Fruit fly (Drosophila melanogaster): ENCODE data around the gene CG15172.
A peak's percentile ranks its signal among the peaks of the same experiment; 100 is the strongest.

The CG15172 gene

DNA sequence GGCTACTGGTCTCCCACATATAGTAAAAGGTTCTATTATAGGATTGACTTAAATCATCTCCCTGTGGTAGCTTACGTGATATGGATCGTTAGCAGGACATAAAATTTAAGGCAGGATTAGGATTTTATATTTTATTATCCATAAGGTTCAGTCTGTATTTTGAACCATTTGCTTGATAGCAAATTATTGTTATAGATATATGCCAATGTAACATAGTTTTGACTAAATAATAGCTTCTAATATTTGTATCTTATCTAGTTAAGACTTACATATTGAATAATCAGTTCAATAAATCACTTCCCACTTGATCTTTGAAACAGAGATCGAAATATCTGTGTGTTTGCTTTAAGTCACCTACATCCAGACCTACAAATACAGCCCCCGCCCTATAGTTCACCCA lies 11.7 kb upstream of the CG15172 start, which contains the start of gene robl37BC:
robl37BC (plus strand) TSS at position 301 of the 400 bp plus-strand sequence.
- TF ChIP-seq pan (optimal IDR thresholded peaks at IDR 0.05) (no peak), psq (optimal IDR thresholded peaks at IDR 0.05) (no peak), CG8478 (optimal IDR thresholded peaks at IDR 0.05) (no peak), EcR (GFP tag; optimal IDR thresholded peaks at IDR 0.05) (no peak), Dll (optimal IDR thresholded peaks at IDR 0.05) (no peak)

- peak; percentile 62 for TF ChIP-seq pan (optimal IDR thresholded peaks at IDR 0.05)
- no peak for TF ChIP-seq EcR (GFP tag; optimal IDR thresholded peaks at IDR 0.05)
- no peak for TF ChIP-seq psq (optimal IDR thresholded peaks at IDR 0.05)
- no peak for TF ChIP-seq Dll (optimal IDR thresholded peaks at IDR 0.05)
- TF ChIP-seq usp (GFP tag; optimal IDR thresholded peaks at IDR 0.05): no peak
- no peak for TF ChIP-seq CG8478 (optimal IDR thresholded peaks at IDR 0.05)
These were observed 10.1 kb upstream of the CG15172 start for dm6 chr2L:19011895-19012645.

DNA sequence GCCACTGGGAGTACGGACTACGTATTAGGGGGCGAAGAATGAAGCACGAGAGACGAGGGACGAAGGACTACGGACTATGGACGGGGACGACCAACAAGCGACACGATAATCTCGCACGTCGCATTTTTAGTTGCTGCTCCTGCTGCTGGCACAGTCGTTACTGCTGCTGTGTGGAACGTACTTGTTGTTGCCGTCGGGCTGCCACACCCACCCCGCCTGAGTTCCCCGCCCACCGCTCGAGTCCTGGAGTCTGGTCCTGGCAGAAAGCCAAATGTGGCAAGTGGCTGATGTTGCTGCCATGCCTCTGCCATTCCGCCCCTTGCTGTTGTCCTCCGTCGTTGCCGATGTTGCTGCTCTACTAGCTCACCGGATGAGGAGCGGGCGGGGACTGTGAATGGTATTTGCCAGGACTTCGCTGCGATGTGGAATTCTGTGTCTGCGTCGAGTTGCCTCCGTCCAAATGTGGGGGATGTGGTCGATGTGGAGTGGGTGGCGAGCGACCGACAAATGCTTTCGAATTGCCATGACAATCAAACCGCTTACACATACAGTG lies 9.4 kb upstream of the CG15172 start:
- TF ChIP-seq pan (optimal IDR thresholded peaks at IDR 0.05) (no peak), Dll (optimal IDR thresholded peaks at IDR 0.05) (no peak), CG8478 (optimal IDR thresholded peaks at IDR 0.05) (no peak), EcR (GFP tag; optimal IDR thresholded peaks at IDR 0.05) (no peak), psq (optimal IDR thresholded peaks at IDR 0.05) (no peak), usp (GFP tag; optimal IDR thresholded peaks at IDR 0.05) (no peak)

DNA sequence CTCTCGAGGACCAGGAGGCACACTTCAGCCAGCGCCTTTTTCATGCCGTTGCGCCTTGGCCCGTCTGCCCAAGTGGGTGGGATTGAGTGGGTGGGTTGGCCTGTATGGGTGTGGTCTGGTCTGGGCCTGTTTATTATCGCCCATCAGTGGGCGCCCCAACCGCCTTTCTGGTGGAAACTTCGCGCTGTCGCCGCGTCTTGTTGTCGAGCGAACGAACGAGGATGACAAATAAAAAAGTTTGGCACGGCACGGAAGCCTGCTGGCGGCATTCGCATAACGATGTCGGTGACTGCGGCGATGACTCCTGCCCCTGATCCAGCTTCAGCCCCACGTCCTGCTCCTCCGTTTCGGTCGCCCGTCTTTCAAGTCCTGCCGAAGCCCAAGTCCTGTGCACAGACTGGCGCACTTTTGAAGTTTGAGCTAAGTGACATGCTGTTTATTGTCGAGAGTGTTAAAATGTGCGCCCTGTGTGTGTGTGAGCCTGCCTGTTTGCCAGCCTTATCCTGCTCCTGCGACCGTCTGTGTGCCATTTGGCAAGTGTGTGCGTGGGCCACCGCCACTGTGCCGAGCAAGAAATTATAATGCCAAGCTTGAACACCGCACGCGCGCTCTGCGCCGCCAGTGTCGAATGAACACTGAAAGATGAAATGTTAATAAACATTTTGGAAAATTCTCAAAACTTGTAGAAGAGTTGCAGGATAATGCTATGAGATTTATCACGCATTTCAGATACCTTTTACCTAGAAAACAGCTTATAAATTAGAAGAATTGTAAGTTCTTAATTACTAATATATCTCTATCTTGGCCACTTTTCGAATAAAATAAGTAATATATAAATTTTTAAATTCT lies 8.0 kb upstream of the CG15172 start:
- TF ChIP-seq Dll (optimal IDR thresholded peaks at IDR 0.05) (no peak), pan (optimal IDR thresholded peaks at IDR 0.05) (no peak), EcR (GFP tag; optimal IDR thresholded peaks at IDR 0.05) (no peak), psq (optimal IDR thresholded peaks at IDR 0.05) (no peak)

DNA sequence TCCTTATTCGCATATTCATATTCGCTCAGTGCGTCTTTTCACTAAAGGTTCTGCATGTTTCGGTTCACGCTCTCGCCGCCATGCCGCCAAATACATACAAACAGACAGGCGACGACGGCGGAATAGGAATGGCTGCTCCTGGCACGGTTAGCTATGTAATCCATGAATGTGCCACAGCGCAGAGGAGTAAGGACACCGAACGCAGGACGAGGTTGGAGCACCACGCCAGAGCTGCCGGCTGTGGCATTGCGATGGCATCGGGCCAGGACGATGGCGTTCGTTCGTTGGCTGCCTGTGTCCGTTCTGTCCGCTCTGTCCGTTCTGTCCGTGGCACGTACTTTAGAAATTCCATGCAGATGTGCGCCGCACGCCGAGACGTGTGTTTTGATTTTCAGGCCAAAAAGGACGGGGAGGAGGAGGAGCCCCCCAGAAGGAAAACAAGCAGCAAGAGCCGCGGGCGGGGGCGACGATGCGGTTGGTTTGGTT lies 7.3 kb upstream of the CG15172 start:
- no peak for TF ChIP-seq usp (GFP tag; optimal IDR thresholded peaks at IDR 0.05)
- no peak for TF ChIP-seq CG8478 (optimal IDR thresholded peaks at IDR 0.05)

- TF ChIP-seq usp (GFP tag; optimal IDR thresholded peaks at IDR 0.05): no peak
- no peak for TF ChIP-seq CG8478 (optimal IDR thresholded peaks at IDR 0.05)
- no peak for TF ChIP-seq pan (optimal IDR thresholded peaks at IDR 0.05)
- TF ChIP-seq psq (optimal IDR thresholded peaks at IDR 0.05): no peak
- TF ChIP-seq Dll (optimal IDR thresholded peaks at IDR 0.05): no peak
- TF ChIP-seq EcR (GFP tag; optimal IDR thresholded peaks at IDR 0.05): no peak
These were observed 6.6 kb upstream of the CG15172 start for dm6 chr2L:19015628-19016027.

DNA sequence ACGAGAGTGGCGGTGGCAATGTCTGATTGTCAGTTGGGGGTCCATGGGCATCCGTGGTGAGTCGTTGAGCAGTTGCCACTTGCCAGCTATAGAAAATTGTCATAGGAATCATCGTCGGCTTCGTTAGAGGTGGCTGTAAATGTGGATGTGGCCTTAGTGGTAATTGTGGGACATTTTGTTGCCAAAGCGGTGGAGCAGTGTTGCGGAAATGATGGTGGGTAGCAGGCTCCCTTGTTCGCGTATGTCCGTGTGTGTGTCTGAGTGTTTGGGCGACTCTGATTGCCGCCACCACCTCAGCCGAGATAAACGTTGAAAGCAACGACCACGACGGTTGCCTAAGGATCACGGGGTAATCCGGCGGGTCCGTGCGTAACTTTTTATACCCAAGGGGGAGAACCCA lies 5.2 kb upstream of the CG15172 start:
- TF ChIP-seq CG8478 (optimal IDR thresholded peaks at IDR 0.05) (no peak), EcR (GFP tag; optimal IDR thresholded peaks at IDR 0.05) (no peak), Dll (optimal IDR thresholded peaks at IDR 0.05) (no peak), pan (optimal IDR thresholded peaks at IDR 0.05) (no peak), usp (GFP tag; optimal IDR thresholded peaks at IDR 0.05) (no peak), psq (optimal IDR thresholded peaks at IDR 0.05) (no peak)

- TF ChIP-seq CG8478 (optimal IDR thresholded peaks at IDR 0.05): no peak
- TF ChIP-seq Dll (optimal IDR thresholded peaks at IDR 0.05): no peak
- no peak for TF ChIP-seq usp (GFP tag; optimal IDR thresholded peaks at IDR 0.05)
- no peak for TF ChIP-seq pan (optimal IDR thresholded peaks at IDR 0.05)
- TF ChIP-seq psq (optimal IDR thresholded peaks at IDR 0.05): no peak
- no peak for TF ChIP-seq EcR (GFP tag; optimal IDR thresholded peaks at IDR 0.05)
These were observed 4.0 kb upstream of the CG15172 start for dm6 chr2L:19018266-19018665.

dm6 chr2L:19019160-19019592 lies 3.0 kb upstream of the CG15172 start:
- no peak for TF ChIP-seq psq (optimal IDR thresholded peaks at IDR 0.05)
- no peak for TF ChIP-seq usp (GFP tag; optimal IDR thresholded peaks at IDR 0.05)
- TF ChIP-seq CG8478 (optimal IDR thresholded peaks at IDR 0.05): no peak
- TF ChIP-seq EcR (GFP tag; optimal IDR thresholded peaks at IDR 0.05): no peak
- no peak for TF ChIP-seq pan (optimal IDR thresholded peaks at IDR 0.05)
- no peak for TF ChIP-seq Dll (optimal IDR thresholded peaks at IDR 0.05)

DNA sequence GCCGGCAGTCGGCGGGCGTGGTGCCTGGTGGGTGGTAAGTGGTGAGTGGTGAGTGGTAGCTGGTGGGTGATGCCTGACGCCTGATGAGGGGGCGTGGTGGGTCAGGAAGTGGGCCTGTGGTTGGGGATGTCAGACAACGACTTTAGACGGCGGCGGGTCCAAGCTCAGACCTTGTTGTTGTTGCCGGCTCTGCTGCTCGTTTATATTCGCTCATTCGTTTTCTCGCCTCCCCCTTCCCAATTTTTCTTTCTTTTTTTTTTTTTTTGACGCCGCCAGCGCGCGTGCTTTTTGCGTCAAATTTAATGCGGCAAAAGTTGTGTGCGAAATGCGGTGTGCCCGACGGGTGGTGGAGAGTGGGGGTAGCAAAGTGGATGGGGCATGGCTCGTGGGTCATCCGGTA lies 2.6 kb upstream of the CG15172 start:
- TF ChIP-seq psq (optimal IDR thresholded peaks at IDR 0.05) (no peak), pan (optimal IDR thresholded peaks at IDR 0.05) (no peak), Dll (optimal IDR thresholded peaks at IDR 0.05) (no peak), CG8478 (optimal IDR thresholded peaks at IDR 0.05) (no peak), EcR (GFP tag; optimal IDR thresholded peaks at IDR 0.05) (no peak), usp (GFP tag; optimal IDR thresholded peaks at IDR 0.05) (no peak)

dm6 chr2L:19021278-19022220 lies 668 bp upstream of the CG15172 start:
- TF ChIP-seq pan (optimal IDR thresholded peaks at IDR 0.05) (no peak), psq (optimal IDR thresholded peaks at IDR 0.05) (no peak), Dll (optimal IDR thresholded peaks at IDR 0.05) (no peak), EcR (GFP tag; optimal IDR thresholded peaks at IDR 0.05) (no peak), CG8478 (optimal IDR thresholded peaks at IDR 0.05) (no peak), usp (GFP tag; optimal IDR thresholded peaks at IDR 0.05) (no peak)
